Fruit fly (Drosophila melanogaster) whole organism, adult: ENCODE measurements around the gene Zasp67.

Source experiments
- CG12768 ChIP-seq: fragments of 200-800 bp; sonication (Bioruptor generic); optimal IDR thresholded peaks from 2 replicates; lab custom pipeline; 2017; ENCODE audit warnings: missing biosample characterization, missing genetic modification characterization, mild to moderate bottlenecking, moderate library complexity, missing genetic modification reagents
- CG14711 ChIP-seq: fragments of 200-800 bp; sonication (Bioruptor generic); optimal IDR thresholded peaks from 2 replicates; lab custom pipeline; 2018; ENCODE audit warnings: missing biosample characterization, mild to moderate bottlenecking, missing genetic modification characterization, moderate library complexity
- CG33017 ChIP-seq: fragments of 200-800 bp; sonication (Bioruptor generic); optimal IDR thresholded peaks from 2 replicates; lab custom pipeline; 2018; ENCODE audit warnings: missing biosample characterization, mild to moderate bottlenecking, missing genetic modification characterization, moderate library complexity
- CG5204 ChIP-seq: fragments of 200-800 bp; sonication (Bioruptor generic); optimal IDR thresholded peaks from 2 replicates; lab custom pipeline; 2016; ENCODE audit warnings: missing biosample characterization, missing genetic modification characterization
- CG7045 ChIP-seq: fragments of 200-800 bp; sonication (Bioruptor generic); optimal IDR thresholded peaks from 2 replicates; lab custom pipeline; 2017; ENCODE audit warnings: missing biosample characterization, mild to moderate bottlenecking, missing genetic modification characterization
- CG7101 ChIP-seq: fragments of 200-800 bp; sonication (Bioruptor generic); optimal IDR thresholded peaks from 2 replicates; lab custom pipeline; 2018; ENCODE audit warnings: missing biosample characterization, mild to moderate bottlenecking, missing genetic modification characterization, moderate library complexity
- Clk ChIP-seq: fragments of 200-800 bp; sonication (Bioruptor generic); optimal IDR thresholded peaks from 2 replicates; lab custom pipeline; 2017; ENCODE audit warnings: missing biosample characterization, missing genetic modification characterization
- Crg-1 ChIP-seq: fragments of 200-800 bp; sonication (Bioruptor generic); optimal IDR thresholded peaks from 2 replicates; lab custom pipeline; 2016; ENCODE audit warnings: missing biosample characterization, missing genetic modification characterization
- Hr96 ChIP-seq: fragments of 200-800 bp; sonication (Bioruptor generic); optimal IDR thresholded peaks from 2 replicates; lab custom pipeline; 2016; ENCODE audit warnings: missing biosample characterization, missing genetic modification characterization
- Mnt ChIP-seq: fragments of 200-800 bp; sonication (Bioruptor generic); optimal IDR thresholded peaks from 2 replicates; lab custom pipeline; 2016; ENCODE audit warnings: missing biosample characterization, mild to moderate bottlenecking, missing genetic modification characterization
- bab1 ChIP-seq: fragments of 200-800 bp; sonication (Bioruptor generic); optimal IDR thresholded peaks from 3 replicates; lab custom pipeline; 2019; ENCODE audit warnings: missing biosample characterization, mild to moderate bottlenecking, missing genetic modification characterization, moderate library complexity
- cic ChIP-seq: fragments of 200-800 bp; sonication (Bioruptor generic); optimal IDR thresholded peaks from 2 replicates; lab custom pipeline; 2017; ENCODE audit warnings: missing biosample characterization, mild to moderate bottlenecking, missing genetic modification characterization, moderate library complexity
- cnc ChIP-seq, 2 experiments: fragments of >200 bp; optimal IDR thresholded peaks; 2 replicates each; lab custom pipeline; 2017
- tj ChIP-seq: fragments of 200-800 bp; sonication (Bioruptor generic); optimal IDR thresholded peaks from 3 replicates; lab custom pipeline; 2017; ENCODE audit warnings: missing biosample characterization, mild to moderate bottlenecking, missing genetic modification characterization, moderate library complexity

- TF ChIP-seq tj (no peak), cnc (optimal IDR thresholded peaks at IDR 0.05; lab: Kevin White, UChicago) (no peak), CG33017 (tag; lab: Kevin White, UChicago) (peak; percentile 5), CG12768 (no peak), cic (no peak), CG7101 (tag; lab: Kevin White, UChicago) (peak; percentile 0), Hr96 (GFP tag; lab: Kevin White, UChicago) (no peak), bab1 (GFP tag; lab: Kevin White, UChicago) (peak; percentile 24), CG14711 (tag; lab: Kevin White, UChicago) (peak; percentile 42), CG7045 (GFP tag; lab: Kevin White, UChicago) (no peak), Mnt (GFP tag; lab: Kevin White, UChicago) (peak; percentile 8), Crg-1 (GFP tag; lab: Kevin White, UChicago) (no peak), Clk (no peak), CG5204 (GFP tag; lab: Kevin White, UChicago) (no peak)
These were observed 41.0 kb upstream of the Zasp67 start, which contains the start of gene Cdk8 for dm6 chr3L:9838534-9838933.
